Worm (Caenorhabditis elegans): ENCODE results near the gene aldo-1.

Gene aldo-1

ce11 chrIII:13548982-13549381 is 15.8 kb downstream of the aldo-1 start, which contains the start of gene mmad-1 (continued):
- no peak for TF ChIP-seq unc-62 (GFP tag; optimal IDR thresholded peaks at IDR 0.05)
- TF ChIP-seq aly-2 (tag; optimal IDR thresholded peaks at IDR 0.05): no peak
- TF ChIP-seq swsn-7 (tag; optimal IDR thresholded peaks at IDR 0.05): peak; percentile 60
- peak; percentile 45 to 64 for TF ChIP-seq lin-35 (GFP tag; optimal IDR thresholded peaks at IDR 0.05)
- TF ChIP-seq vab-15 (tag; optimal IDR thresholded peaks at IDR 0.05): no peak
- peak; percentile 31 for TF ChIP-seq ztf-4 (tag; optimal IDR thresholded peaks at IDR 0.05)
- no peak for TF ChIP-seq egl-27 (tag; optimal IDR thresholded peaks at IDR 0.05)
- TF ChIP-seq ceh-88 (GFP tag; IDR thresholded peaks at IDR 0.05): no peak
- peak; percentile 24 for TF ChIP-seq elt-2 (tag; optimal IDR thresholded peaks at IDR 0.05)
- no peak for TF ChIP-seq F16B12.6 (tag; optimal IDR thresholded peaks at IDR 0.05)
- no peak for TF ChIP-seq nhr-28 (tag; optimal IDR thresholded peaks at IDR 0.05)
- no peak for TF ChIP-seq tlp-1 (tag; optimal IDR thresholded peaks at IDR 0.05)
- TF ChIP-seq C34B4.2 (tag; optimal IDR thresholded peaks at IDR 0.05): no peak
- no peak for TF ChIP-seq nhr-76 (tag; optimal IDR thresholded peaks at IDR 0.05)
- TF ChIP-seq Y116A8C.19 (tag; optimal IDR thresholded peaks at IDR 0.05; ENCODE audit: borderline replicate concordance): no peak
- TF ChIP-seq jun-1 (tag; optimal IDR thresholded peaks at IDR 0.05): no peak
- TF ChIP-seq nhr-20 (tag; optimal IDR thresholded peaks at IDR 0.05): peak; percentile 82
- TF ChIP-seq zip-4 (GFP tag; optimal IDR thresholded peaks at IDR 0.05): no peak
- peak; percentile 54 for TF ChIP-seq ama-1 (optimal IDR thresholded peaks at IDR 0.05)
- TF ChIP-seq ets-5 (GFP tag; IDR thresholded peaks at IDR 0.05): no peak
- TF ChIP-seq dpl-1 (GFP tag; optimal IDR thresholded peaks at IDR 0.05): peak in 1 of 3 experiments; percentile 35
- no peak for TF ChIP-seq pax-3 (tag; optimal IDR thresholded peaks at IDR 0.05)
- TF ChIP-seq hlh-4 (tag; optimal IDR thresholded peaks at IDR 0.05): no peak
- TF ChIP-seq blmp-1 (tag; optimal IDR thresholded peaks at IDR 0.05): peak; percentile 90
- no peak for TF ChIP-seq irx-1 (tag; optimal IDR thresholded peaks at IDR 0.05)
- no peak for TF ChIP-seq C04F5.9 (tag; optimal IDR thresholded peaks at IDR 0.05)
- TF ChIP-seq hlh-17 (GFP tag; optimal IDR thresholded peaks at IDR 0.05; ENCODE audit: borderline replicate concordance): no peak
- no peak for TF ChIP-seq unc-30 (tag; optimal IDR thresholded peaks at IDR 0.05)
- TF ChIP-seq unc-86 (tag; optimal IDR thresholded peaks at IDR 0.05): no peak
- peak in 2 of 6 experiments; percentile 23 to 88 for TF ChIP-seq elt-3 (tag; optimal IDR thresholded peaks at IDR 0.05)
- peak; percentile 54 for TF ChIP-seq dsc-1 (tag; optimal IDR thresholded peaks at IDR 0.05)
- TF ChIP-seq ceh-90 (tag; optimal IDR thresholded peaks at IDR 0.05): no peak
- no peak for TF ChIP-seq egl-13 (tag; optimal IDR thresholded peaks at IDR 0.05)
- peak; percentile 4 for TF ChIP-seq skn-1 (tag; optimal IDR thresholded peaks at IDR 0.05)
- TF ChIP-seq ceh-82 (tag; optimal IDR thresholded peaks at IDR 0.05): peak in 2 of 3 experiments; percentile 19 to 51
- TF ChIP-seq ztf-11 (tag; optimal IDR thresholded peaks at IDR 0.05): no peak
- TF ChIP-seq unc-98 (GFP tag; IDR thresholded peaks at IDR 0.05): no peak
- TF ChIP-seq ceh-63 (GFP tag; optimal IDR thresholded peaks at IDR 0.05): no peak
- TF ChIP-seq lin-14 (GFP tag; optimal IDR thresholded peaks at IDR 0.05): peak; percentile 93
- TF ChIP-seq fkh-10 (GFP tag; optimal IDR thresholded peaks at IDR 0.05): no peak
- TF ChIP-seq lir-3 (tag; optimal IDR thresholded peaks at IDR 0.05; ENCODE audit: poor library complexity): no peak
- TF ChIP-seq ces-1 (GFP tag; optimal IDR thresholded peaks at IDR 0.05): no peak

- TF ChIP-seq tlp-1 (tag; optimal IDR thresholded peaks at IDR 0.05) (no peak), ama-1 (optimal IDR thresholded peaks at IDR 0.05) (peak; percentile 61), nhr-237 (tag; optimal IDR thresholded peaks at IDR 0.05) (no peak)
These were observed 18.2 kb downstream of the aldo-1 start, which contains the start of gene Y76A2B.4 for ce11 chrIII:13546537-13546936. Gene Y76A2B.4 (minus strand): TSS chrIII:13546777.
